Fruit fly (Drosophila melanogaster): ENCODE results near the gene trem.

trem gene

dm6 chr3R:20004697-20005096, 26.4 kb downstream of the trem start:
- TF ChIP-seq fd85E (GFP tag; optimal IDR thresholded peaks at IDR 0.05) (no peak), Hr4 (GFP tag; optimal IDR thresholded peaks at IDR 0.05) (no peak), Blimp-1 (GFP tag; optimal IDR thresholded peaks at IDR 0.05) (no peak), pdm3 (GFP tag; optimal IDR thresholded peaks at IDR 0.05) (no peak), fd59A (GFP tag; optimal IDR thresholded peaks at IDR 0.05) (no peak), Hr38 (GFP tag; optimal IDR thresholded peaks at IDR 0.05) (no peak)

DNA sequence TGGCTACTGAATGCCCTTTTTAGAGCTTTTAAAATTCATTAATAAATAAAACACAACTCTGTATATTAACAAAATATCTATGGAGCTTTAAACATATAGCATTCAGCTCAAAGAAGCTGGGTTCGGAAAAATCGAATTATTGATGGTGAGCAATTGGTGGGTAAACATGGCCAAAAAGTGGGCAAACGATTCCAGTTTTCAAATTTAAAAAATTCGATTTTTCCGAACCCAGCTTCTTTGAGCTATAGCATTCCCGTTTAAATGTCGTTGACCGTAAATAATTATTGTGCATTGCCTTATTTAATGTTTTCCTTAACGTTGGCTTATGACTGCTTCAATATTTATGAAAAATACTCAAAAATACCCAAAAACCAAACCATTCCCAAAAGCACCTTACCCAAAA, 29.5 kb downstream of the trem start:
- TF ChIP-seq esn (GFP tag; optimal IDR thresholded peaks at IDR 0.05) (peak; percentile 71), fd85E (GFP tag; optimal IDR thresholded peaks at IDR 0.05) (no peak), eg (GFP tag; IDR thresholded peaks at IDR 0.05) (no peak), CG7368 (GFP tag; optimal IDR thresholded peaks at IDR 0.05) (no peak), topi (GFP tag; optimal IDR thresholded peaks at IDR 0.05) (peak; percentile 74), net (GFP tag; optimal IDR thresholded peaks at IDR 0.05) (peak; percentile 44), CG3919 (GFP tag; optimal IDR thresholded peaks at IDR 0.05) (peak; percentile 22), CG11294 (GFP tag; IDR thresholded peaks at IDR 0.05) (no peak), CG32006 (GFP tag; optimal IDR thresholded peaks at IDR 0.05) (peak; percentile 72), Sox15 (GFP tag; optimal IDR thresholded peaks at IDR 0.05) (peak; percentile 44), Sox102F (GFP tag; optimal IDR thresholded peaks at IDR 0.05) (peak; percentile 35), CG10669 (GFP tag; optimal IDR thresholded peaks at IDR 0.05) (peak; percentile 30), CG6854 (GFP tag; optimal IDR thresholded peaks at IDR 0.05) (no peak), CG11762 (GFP tag; optimal IDR thresholded peaks at IDR 0.05; ENCODE audit: insufficient read depth) (no peak), fd59A (GFP tag; optimal IDR thresholded peaks at IDR 0.05) (peak; percentile 23), Ets21C (GFP tag; optimal IDR thresholded peaks at IDR 0.05) (peak; percentile 38), dac (GFP tag; optimal IDR thresholded peaks at IDR 0.05) (peak; percentile 37), CG6808 (GFP tag; optimal IDR thresholded peaks at IDR 0.05) (peak; percentile 43), CG11902 (GFP tag; optimal IDR thresholded peaks at IDR 0.05) (peak; percentile 24), CG9139 (GFP tag; optimal IDR thresholded peaks at IDR 0.05) (no peak), Eip75B (GFP tag; optimal IDR thresholded peaks at IDR 0.05) (peak; percentile 59), ss (GFP tag; optimal IDR thresholded peaks at IDR 0.05) (peak in 1 of 2 experiments; percentile 49), Gug (GFP tag; IDR thresholded peaks at IDR 0.05) (no peak), CG6792 (GFP tag; optimal IDR thresholded peaks at IDR 0.05) (peak; percentile 34), Hr39 (GFP tag; optimal IDR thresholded peaks at IDR 0.05) (peak; percentile 45), CG16779 (tag; optimal IDR thresholded peaks at IDR 0.05) (no peak), vri (GFP tag; optimal IDR thresholded peaks at IDR 0.05) (no peak), CG8632 (GFP tag; optimal IDR thresholded peaks at IDR 0.05) (peak; percentile 37), lz (GFP tag; optimal IDR thresholded peaks at IDR 0.05) (peak; percentile 49), Sox14 (GFP tag; optimal IDR thresholded peaks at IDR 0.05) (peak; percentile 39), CG10631 (GFP tag; optimal IDR thresholded peaks at IDR 0.05) (peak; percentile 45), svp (GFP tag) (peak; percentile 79), CG4318 (GFP tag; optimal IDR thresholded peaks at IDR 0.05) (peak; percentile 23), CG15336 (GFP tag; IDR thresholded peaks at IDR 0.05) (no peak), Eip78C (GFP tag) (peak; percentile 77), CG1621 (tag; optimal IDR thresholded peaks at IDR 0.05) (no peak), Eip93F (GFP tag; optimal IDR thresholded peaks at IDR 0.05) (no peak), OdsH (GFP tag; optimal IDR thresholded peaks at IDR 0.05) (peak; percentile 10), cyc (GFP tag; optimal IDR thresholded peaks at IDR 0.05) (peak; percentile 53), Lpt (GFP tag; optimal IDR thresholded peaks at IDR 0.05) (no peak), Blimp-1 (GFP tag; optimal IDR thresholded peaks at IDR 0.05) (no peak), spab (GFP tag; optimal IDR thresholded peaks at IDR 0.05) (peak; percentile 16), CG34406 (GFP tag; optimal IDR thresholded peaks at IDR 0.05) (peak; percentile 46), Ets96B (tag; optimal IDR thresholded peaks at IDR 0.05) (no peak), CG31627 (GFP tag; optimal IDR thresholded peaks at IDR 0.05) (peak; percentile 59), CG8319 (GFP tag; optimal IDR thresholded peaks at IDR 0.05) (no peak), Met (GFP tag; optimal IDR thresholded peaks at IDR 0.05) (peak; percentile 69), fkh (GFP tag; optimal IDR thresholded peaks at IDR 0.05) (no peak)

All from whole organism, prepupa.